Worm (Caenorhabditis elegans): ENCODE results near the gene clec-24.

DNA sequence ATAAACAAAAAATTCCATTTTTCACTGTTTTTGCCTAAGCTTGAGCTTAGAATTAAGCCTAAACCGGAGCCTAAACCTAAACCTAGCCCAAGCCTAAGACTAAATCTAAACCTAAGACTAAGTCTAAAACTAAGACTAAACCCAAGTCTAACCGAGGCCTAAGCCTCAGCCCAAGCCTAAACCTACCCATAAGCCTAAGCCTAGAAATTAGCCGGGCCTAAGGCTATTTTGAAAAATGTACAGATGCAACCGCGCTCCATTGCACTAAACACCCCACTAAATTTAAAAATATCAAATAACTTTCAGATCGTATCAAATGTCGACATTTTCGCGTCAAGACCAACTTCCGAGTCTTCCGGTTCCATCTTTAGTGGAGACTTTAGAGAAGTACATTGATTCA, 46.6 kb upstream of the clec-24 start, which contains the start of gene T20B3.1:
- TF ChIP-seq nhr-23 (tag; optimal IDR thresholded peaks at IDR 0.05) = no peak
- TF ChIP-seq ceh-82 (tag; optimal IDR thresholded peaks at IDR 0.05) = no peak
